Worm (Caenorhabditis elegans) whole organism, midembryonic: ENCODE data around the gene skr-15.
"Not testable (repeated sequence)": the region's sequence is repeated elsewhere in the genome, so short reads cannot be mapped to it uniquely, and the experiment has no call there.

ENCODE experiments used
- T22C8.4 ChIP-seq: fragments of 200-800 bp; sonication (Bioruptor generic); IDR thresholded peaks from 2 replicates; pipeline ENCODE4 v1.3.6; 2022; ENCODE audit warnings: missing genetic modification characterization, missing compliant biosample characterization
- cog-1 ChIP-seq: sonication (generic microtip); optimal IDR thresholded peaks from 2 replicates; lab custom pipeline; 2016; ENCODE audit warnings: missing genetic modification characterization, missing compliant biosample characterization
- flt-1 ChIP-seq: fragments of 200-800 bp; sonication (Bioruptor generic); IDR thresholded peaks from 2 replicates; pipeline ENCODE4 v1.3.6; 2022; ENCODE audit warnings: missing genetic modification characterization, missing compliant biosample characterization
- klf-2 ChIP-seq: fragments of 200-800 bp; sonication (Bioruptor generic); conservative IDR thresholded peaks from 2 replicates; pipeline ENCODE4 v1.3.6; 2022; ENCODE audit warnings: missing genetic modification reagents, missing genetic modification characterization, missing compliant biosample characterization
- med-1 ChIP-seq: sonication (generic microtip); optimal IDR thresholded peaks from 2 replicates; lab custom pipeline; 2017; ENCODE audit warnings: missing genetic modification characterization, mild to moderate bottlenecking, missing compliant biosample characterization, antibody characterized with exemption, missing genetic modification reagents; ENCODE audit not compliant: insufficient read depth
- ref-1 ChIP-seq: fragments of 200-800 bp; sonication (Bioruptor generic); conservative IDR thresholded peaks from 2 replicates; pipeline ENCODE4 v1.3.6; 2022; ENCODE audit warnings: missing genetic modification reagents, missing genetic modification characterization, missing compliant biosample characterization
- tab-1 ChIP-seq: fragments of 200-800 bp; sonication (Bioruptor generic); IDR thresholded peaks from 2 replicates; pipeline ENCODE4 v1.3.6; 2022; ENCODE audit warnings: missing genetic modification characterization, missing compliant biosample characterization
- ztf-23 ChIP-seq: fragments of 200-800 bp; sonication (Bioruptor generic); IDR thresholded peaks from 2 replicates; pipeline ENCODE4 v1.3.6; 2022; ENCODE audit warnings: missing genetic modification reagents, missing genetic modification characterization, missing compliant biosample characterization
- ztf-29 ChIP-seq: fragments of 200-800 bp; sonication (Bioruptor generic); IDR thresholded peaks from 2 replicates; pipeline ENCODE4 v1.3.6; 2022; ENCODE audit warnings: missing genetic modification reagents, missing genetic modification characterization, missing compliant biosample characterization

The skr-15 gene

DNA sequence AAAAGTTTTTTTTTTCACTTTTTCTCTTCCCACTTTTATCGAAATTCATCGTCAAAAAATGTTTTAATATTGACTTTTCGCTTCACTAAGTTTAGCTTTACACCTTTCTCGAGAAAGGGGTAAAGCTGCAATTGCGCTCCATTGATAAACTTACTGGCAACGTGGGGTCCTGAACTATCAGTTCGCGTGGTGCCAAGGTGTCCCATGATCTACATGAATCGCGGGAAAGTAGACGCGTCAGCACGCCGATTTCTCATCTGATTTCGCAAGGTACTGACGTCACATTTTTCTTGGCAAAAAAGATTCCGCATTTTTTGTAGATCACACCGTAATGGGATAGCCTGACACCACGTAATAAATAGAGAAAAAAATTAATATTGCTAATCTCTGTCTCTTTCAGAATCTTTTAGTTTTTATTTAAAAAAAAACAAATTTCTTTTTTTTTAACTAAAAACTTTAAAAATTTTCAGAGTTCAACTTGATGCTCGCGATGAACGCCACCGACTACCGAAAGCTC, 12.1 kb upstream of the skr-15 start, which contains the start of gene lido-15:
Gene lido-15, plus strand, starts transcription at position 467 of the 517 bp plus-strand sequence.
- TF ChIP-seq klf-2 (GFP tag; lab: Robert Waterston, UW) = no peak
- no peak for TF ChIP-seq T22C8.4 (GFP tag; lab: Robert Waterston, UW)
- no peak for TF ChIP-seq med-1
- no peak for TF ChIP-seq ref-1 (GFP tag; lab: Robert Waterston, UW)
- no peak for TF ChIP-seq ztf-29
- no peak for TF ChIP-seq tab-1 (GFP tag; lab: Robert Waterston, UW)
- TF ChIP-seq flt-1 = no peak
- no peak for TF ChIP-seq ztf-23
- TF ChIP-seq cog-1 (tag; lab: Kevin White, UChicago) = no peak

DNA sequence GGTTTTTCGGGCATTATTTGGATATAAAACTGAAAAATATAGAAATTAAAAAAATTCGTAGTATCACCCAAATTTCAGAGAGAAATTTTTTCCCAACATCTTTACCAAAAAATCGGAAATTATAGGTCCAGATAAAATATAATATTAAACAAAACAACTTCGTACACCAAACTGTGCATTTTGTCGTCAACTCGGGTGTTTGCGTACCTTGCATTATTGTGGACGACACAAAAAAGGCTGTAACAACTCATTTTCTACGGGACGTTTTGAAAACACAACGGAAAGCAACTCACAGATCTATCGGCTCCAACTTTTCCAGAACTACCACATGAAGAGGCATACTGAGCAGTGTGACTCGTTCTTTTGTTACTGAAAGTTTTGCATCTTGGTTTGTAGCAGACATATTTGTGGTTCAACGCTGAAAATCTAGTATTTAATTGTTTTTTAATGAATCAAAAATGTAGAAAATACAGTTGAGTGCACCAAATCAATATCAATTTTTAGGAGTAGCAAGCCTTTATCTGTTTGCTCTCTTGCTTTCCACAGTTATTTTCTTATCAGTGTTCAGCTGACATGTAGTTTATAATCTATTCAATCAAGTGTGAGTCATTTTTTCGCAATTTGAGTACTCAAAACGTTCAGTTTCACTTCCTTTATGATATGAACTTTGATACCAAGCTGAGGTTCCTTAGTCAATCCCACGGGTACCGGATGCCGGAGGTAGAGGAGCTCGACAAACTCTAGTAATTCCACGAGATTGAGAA, 8.3 kb upstream of the skr-15 start:
- no peak for TF ChIP-seq cog-1 (tag; lab: Kevin White, UChicago)
- TF ChIP-seq flt-1 = no peak
- no peak for TF ChIP-seq ref-1 (GFP tag; lab: Robert Waterston, UW)

- not testable (repeated sequence) for TF ChIP-seq ref-1 (GFP tag; lab: Robert Waterston, UW); ztf-23; cog-1 (tag; lab: Kevin White, UChicago)
These were observed 7.6 kb upstream of the skr-15 start, which contains the start of gene fbxa-24 for ce11 chrII:3816251-3816849. TSS of gene fbxa-24 (plus strand) at chrII:3816526.

DNA sequence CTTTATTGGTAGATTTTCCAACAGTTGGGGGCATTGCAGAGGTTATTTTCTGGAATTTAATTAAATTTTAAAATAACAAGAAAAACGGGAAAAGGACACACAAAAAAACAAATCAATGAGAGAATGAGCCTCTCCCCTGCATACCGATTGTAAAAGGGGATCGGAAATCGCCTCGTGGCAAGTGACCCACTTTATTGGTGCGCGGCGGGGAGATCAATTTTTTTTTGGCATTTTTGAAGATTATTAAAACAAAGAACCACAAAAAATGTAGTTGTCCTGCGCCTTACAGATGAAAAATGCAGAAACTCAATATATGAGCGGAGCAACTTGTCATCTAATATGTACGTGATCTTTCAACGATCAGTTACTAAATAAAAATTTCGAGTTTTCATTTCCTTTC, 2.7 kb upstream of the skr-15 start, which contains the start of gene F54D10.7:
Gene F54D10.7, minus strand, starts transcription at position 49 of the 400 bp plus-strand sequence.
- no peak for TF ChIP-seq ztf-23
- no peak for TF ChIP-seq flt-1
- no peak for TF ChIP-seq med-1
- TF ChIP-seq klf-2 (GFP tag; lab: Robert Waterston, UW) = no peak
- no peak for TF ChIP-seq cog-1 (tag; lab: Kevin White, UChicago)
- TF ChIP-seq ztf-29 = no peak
- no peak for TF ChIP-seq ref-1 (GFP tag; lab: Robert Waterston, UW)
- TF ChIP-seq tab-1 (GFP tag; lab: Robert Waterston, UW) = no peak
- TF ChIP-seq T22C8.4 (GFP tag; lab: Robert Waterston, UW) = no peak

DNA sequence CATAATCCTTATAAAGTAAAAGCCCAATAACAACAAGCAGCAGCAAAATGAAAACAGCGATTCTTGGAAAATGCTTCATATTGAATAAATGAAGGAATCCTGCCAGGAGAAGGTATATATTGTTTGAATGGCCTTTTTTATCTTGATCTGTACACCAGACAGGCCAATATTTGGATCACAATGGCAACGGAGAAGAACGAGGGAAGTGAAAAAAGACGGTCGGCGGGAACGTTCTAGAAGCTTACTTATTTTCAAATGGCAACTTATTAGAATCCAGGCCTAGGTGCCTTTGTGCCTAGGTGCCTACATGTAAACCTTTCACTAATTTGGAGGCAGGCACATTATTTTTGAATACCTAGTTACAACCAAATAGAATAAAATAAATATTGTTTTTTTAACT, 3.8 kb downstream of the skr-15 start, which contains the start of gene F54D10.8:
Gene F54D10.8, minus strand, starts transcription at position 101 of the 400 bp plus-strand sequence.
- no peak for TF ChIP-seq flt-1

- TF ChIP-seq klf-2 (GFP tag; lab: Robert Waterston, UW) = no peak
- TF ChIP-seq T22C8.4 (GFP tag; lab: Robert Waterston, UW) = no peak
- TF ChIP-seq ztf-29 = no peak
- TF ChIP-seq med-1 = no peak
- TF ChIP-seq cog-1 (tag; lab: Kevin White, UChicago) = no peak
- no peak for TF ChIP-seq tab-1 (GFP tag; lab: Robert Waterston, UW)
These were observed 5.7 kb downstream of the skr-15 start for ce11 chrII:3829623-3830022.

DNA sequence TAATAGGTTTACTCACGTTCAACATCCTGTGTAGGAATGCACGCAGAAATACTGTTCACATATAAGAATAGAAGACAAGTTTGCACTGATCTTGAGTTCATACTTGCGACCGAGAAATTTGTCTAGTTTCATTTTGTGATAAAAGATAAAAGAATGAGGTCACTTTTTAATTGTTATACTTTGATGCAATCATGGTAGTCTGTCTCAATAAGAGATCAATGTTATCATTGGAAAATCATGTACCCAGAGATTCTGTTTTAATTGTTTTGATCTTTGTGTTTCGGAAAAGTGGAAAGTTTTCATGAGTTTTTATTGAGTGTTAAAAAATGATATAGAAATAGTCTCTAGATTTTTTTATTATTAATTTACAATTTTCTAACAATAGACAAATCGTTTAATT, 8.4 kb downstream of the skr-15 start, which contains the start of gene F54D10.9:
Gene F54D10.9, minus strand, starts transcription at position 101 of the 400 bp plus-strand sequence.
- TF ChIP-seq flt-1 (no peak), ztf-23 (no peak), klf-2 (GFP tag; lab: Robert Waterston, UW) (no peak), med-1 (no peak), ztf-29 (no peak), T22C8.4 (GFP tag; lab: Robert Waterston, UW) (no peak), cog-1 (tag; lab: Kevin White, UChicago) (no peak), tab-1 (GFP tag; lab: Robert Waterston, UW) (no peak), ref-1 (GFP tag; lab: Robert Waterston, UW) (no peak)

- no peak for TF ChIP-seq med-1
- TF ChIP-seq T22C8.4 (GFP tag; lab: Robert Waterston, UW) = no peak
- no peak for TF ChIP-seq tab-1 (GFP tag; lab: Robert Waterston, UW)
- TF ChIP-seq ztf-23 = no peak
- TF ChIP-seq flt-1 = no peak
- TF ChIP-seq ztf-29 = no peak
- TF ChIP-seq ref-1 (GFP tag; lab: Robert Waterston, UW) = no peak
- no peak for TF ChIP-seq klf-2 (GFP tag; lab: Robert Waterston, UW)
- TF ChIP-seq cog-1 (tag; lab: Kevin White, UChicago) = no peak
These were observed 12.0 kb downstream of the skr-15 start, which contains the start of gene oac-4 for ce11 chrII:3835915-3836314. TSS of gene oac-4 (minus strand) at chrII:3836015.

ce11 chrII:3839562-3839961, 15.6 kb downstream of the skr-15 start, which contains the start of gene C17A2.4:
TSS of gene C17A2.4 (plus strand) at chrII:3839862.
- TF ChIP-seq ztf-29 (no peak), tab-1 (GFP tag; lab: Robert Waterston, UW) (no peak), flt-1 (no peak), med-1 (no peak), ztf-23 (no peak), klf-2 (GFP tag; lab: Robert Waterston, UW) (no peak), T22C8.4 (GFP tag; lab: Robert Waterston, UW) (no peak), cog-1 (tag; lab: Kevin White, UChicago) (no peak), ref-1 (GFP tag; lab: Robert Waterston, UW) (no peak)

- TF ChIP-seq klf-2 (GFP tag; lab: Robert Waterston, UW) (no peak), cog-1 (tag; lab: Kevin White, UChicago) (no peak), flt-1 (no peak), med-1 (no peak), tab-1 (GFP tag; lab: Robert Waterston, UW) (no peak), T22C8.4 (GFP tag; lab: Robert Waterston, UW) (no peak), ref-1 (GFP tag; lab: Robert Waterston, UW) (no peak), ztf-23 (no peak), ztf-29 (no peak)
These were observed 19.4 kb downstream of the skr-15 start, which contains the start of the genes C17A2.7 and C17A2.3 for ce11 chrII:3843305-3843704. TSS of gene C17A2.7 (minus strand) at chrII:3843405. TSS of gene C17A2.3 (plus strand) at chrII:3843609.
